Worm (Caenorhabditis elegans): ENCODE data around the gene F10E9.10.

F10E9.10 gene

ce11 chrIII:8319100-8319499 lies 983 bp downstream of the F10E9.10 start, which contains the start of gene F10E9.11 (continued):
- TF ChIP-seq spr-3 (GFP tag; optimal IDR thresholded peaks at IDR 0.05) (no peak), saeg-2 (GFP tag; IDR thresholded peaks at IDR 0.05) (no peak), snpc-1.2 (GFP tag; IDR thresholded peaks at IDR 0.05) (0 out of 2 replicates have a peak, but pooled peaks have one; percentile 53), daf-16 (GFP tag; optimal IDR thresholded peaks at IDR 0.05) (no peak), daf-16 (tag; optimal IDR thresholded peaks at IDR 0.05) (no peak), F26F4.8 (GFP tag; conservative IDR thresholded peaks at IDR 0.05) (no peak), skn-1 (tag; optimal IDR thresholded peaks at IDR 0.05) (no peak), nhr-102 (tag; optimal IDR thresholded peaks at IDR 0.05) (peak; percentile 13), T20F7.1 (GFP tag; optimal IDR thresholded peaks at IDR 0.05) (peak; percentile 36), tra-1 (GFP tag; IDR thresholded peaks at IDR 0.05) (0 out of 2 replicates have a peak, but pooled peaks have one; percentile 20), duxl-1 (tag; optimal IDR thresholded peaks at IDR 0.05; ENCODE audit: poor library complexity) (peak; percentile 57), unc-130 (GFP tag; optimal IDR thresholded peaks at IDR 0.05) (peak; percentile 96), zfp-2 (tag; optimal IDR thresholded peaks at IDR 0.05) (no peak), Y75B8A.6 (GFP tag; IDR thresholded peaks at IDR 0.05) (no peak), rbr-2 (tag; optimal IDR thresholded peaks at IDR 0.05) (peak; percentile 46), nhr-76 (tag; optimal IDR thresholded peaks at IDR 0.05) (no peak), dve-1 (tag; optimal IDR thresholded peaks at IDR 0.05; ENCODE audit: insufficient read depth) (peak; percentile 72), attf-4 (tag; optimal IDR thresholded peaks at IDR 0.05) (no peak), mes-2 (tag; optimal IDR thresholded peaks at IDR 0.05; ENCODE audit: poor library complexity, severe bottlenecking) (peak; percentile 98), lin-38 (GFP tag; IDR thresholded peaks at IDR 0.05) (peak; percentile 78)

DNA sequence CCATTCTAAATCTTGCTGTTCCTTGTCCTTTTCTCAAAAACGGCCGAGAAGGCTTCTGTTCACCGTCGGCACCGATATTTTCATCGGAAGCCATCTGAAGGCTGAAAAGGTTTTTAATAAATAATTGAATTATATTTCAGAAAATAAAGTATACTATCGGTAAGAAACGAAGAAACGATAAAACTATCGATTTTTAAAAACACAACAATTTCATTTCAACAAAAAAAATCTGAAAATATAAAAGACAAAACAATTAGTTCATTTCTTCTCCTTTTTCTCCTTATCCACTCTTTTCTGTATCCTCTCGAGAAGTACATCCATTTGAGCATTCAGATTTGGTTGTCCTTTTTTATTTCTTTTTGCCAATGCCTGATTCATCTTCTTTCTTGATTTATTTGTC lies 1.6 kb downstream of the F10E9.10 start, which contains the start of gene sas-4:
TSS of gene sas-4 (minus strand) at position 101 of the 400 bp plus-strand sequence.
- TF ChIP-seq skn-1 (tag; optimal IDR thresholded peaks at IDR 0.05) (no peak), hif-1 (tag; optimal IDR thresholded peaks at IDR 0.05) (no peak)

- TF ChIP-seq nhr-11 (tag; optimal IDR thresholded peaks at IDR 0.05) (no peak), pha-4 (GFP tag; IDR thresholded peaks at IDR 0.05) (no peak), pha-4 (tag; optimal IDR thresholded peaks at IDR 0.05) (no peak), mep-1 (tag; optimal IDR thresholded peaks at IDR 0.05) (peak; percentile 2)
These were observed 7.7 kb downstream of the F10E9.10 start, which contains the start of gene F10E9.2 for ce11 chrIII:8312393-8312792. Gene F10E9.2 (plus strand): TSS chrIII:8312693.

ce11 chrIII:8310239-8311057 lies 9.6 kb downstream of the F10E9.10 start, which contains the start of gene F10E9.3:
Gene F10E9.3 (plus strand): TSS chrIII:8311007.
- TF ChIP-seq spr-1 (tag; optimal IDR thresholded peaks at IDR 0.05) (no peak), set-16 (GFP tag; IDR thresholded peaks at IDR 0.05) (no peak), snpc-1.2 (GFP tag; IDR thresholded peaks at IDR 0.05) (no peak), lin-15B (tag; optimal IDR thresholded peaks at IDR 0.05) (no peak), nhr-111 (GFP tag; optimal IDR thresholded peaks at IDR 0.05) (no peak), saeg-2 (GFP tag; IDR thresholded peaks at IDR 0.05) (no peak), mxl-2 (GFP tag; conservative IDR thresholded peaks at IDR 0.05) (no peak), ama-1 (optimal IDR thresholded peaks at IDR 0.05) (peak; percentile 32), lsy-2 (tag; optimal IDR thresholded peaks at IDR 0.05) (peak in 1 of 2 experiments; percentile 96), egl-27 (tag; optimal IDR thresholded peaks at IDR 0.05) (no peak), mes-2 (tag; optimal IDR thresholded peaks at IDR 0.05; ENCODE audit: poor library complexity, severe bottlenecking) (peak; percentile 72), unc-62 (GFP tag; optimal IDR thresholded peaks at IDR 0.05 in 1 of 2) (peak in 1 of 2 experiments; percentile 93), unc-62 (tag; optimal IDR thresholded peaks at IDR 0.05) (no peak), Y75B8A.6 (GFP tag; IDR thresholded peaks at IDR 0.05) (no peak), F44E2.7 (GFP tag; IDR thresholded peaks at IDR 0.05) (no peak), pqm-1 (tag; optimal IDR thresholded peaks at IDR 0.05) (no peak), daf-19 (GFP tag; conservative IDR thresholded peaks at IDR 0.05) (no peak), dpl-1 (GFP tag; optimal IDR thresholded peaks at IDR 0.05) (peak; percentile 38), mxl-3 (GFP tag; optimal IDR thresholded peaks at IDR 0.05) (no peak), madf-9 (GFP tag; conservative IDR thresholded peaks at IDR 0.05) (no peak), ZK337.2 (GFP tag; IDR thresholded peaks at IDR 0.05) (no peak), Y105C5A.15 (GFP tag; IDR thresholded peaks at IDR 0.05) (no peak), R02D3.7 (tag; optimal IDR thresholded peaks at IDR 0.05) (no peak), sdz-12 (GFP tag; optimal IDR thresholded peaks at IDR 0.05) (no peak)

Measured in whole organism, L4 larva.